Worm (Caenorhabditis elegans) whole organism, early embryonic: ENCODE results near the gene lipl-1.

Experiments
- B0310.2 ChIP-seq: sonication (generic microtip); optimal IDR thresholded peaks from 2 replicates; lab custom pipeline; 2016; ENCODE audit warnings: mild to moderate bottlenecking, missing genetic modification characterization, missing compliant biosample characterization
- F13C5.2 ChIP-seq: sonication (generic microtip); optimal IDR thresholded peaks from 2 replicates; lab custom pipeline; 2017; ENCODE audit warnings: mild to moderate bottlenecking, missing genetic modification characterization, inconsistent platforms, missing compliant biosample characterization
- aly-1 ChIP-seq: sonication (generic microtip); optimal IDR thresholded peaks from 2 replicates; lab custom pipeline; 2016; ENCODE audit warnings: missing genetic modification characterization, missing compliant biosample characterization
- ama-1 ChIP-seq: fragments of 150-350 bp; optimal IDR thresholded peaks from 2 replicates; lab custom pipeline; 2014
- ceh-36 ChIP-seq: sonication (generic microtip); optimal IDR thresholded peaks from 2 replicates; lab custom pipeline; 2016; ENCODE audit warnings: missing genetic modification characterization, inconsistent platforms, missing compliant biosample characterization
- ets-7 ChIP-seq: sonication (generic microtip); optimal IDR thresholded peaks from 2 replicates; lab custom pipeline; 2016; ENCODE audit warnings: missing genotype, missing genetic modification characterization, missing compliant biosample characterization
- flt-1 ChIP-seq: fragments of 200-800 bp; sonication (Bioruptor generic); IDR thresholded peaks from 2 replicates; pipeline ENCODE4 v1.3.6; 2022; ENCODE audit warnings: missing genetic modification characterization, missing compliant biosample characterization
- hmbx-1 ChIP-seq: sonication (generic microtip); optimal IDR thresholded peaks from 2 replicates; lab custom pipeline; 2016; ENCODE audit warnings: mild to moderate bottlenecking, missing genetic modification characterization, missing compliant biosample characterization
- hnd-1 ChIP-seq: sonication (generic microtip); optimal IDR thresholded peaks from 2 replicates; lab custom pipeline; 2016; ENCODE audit warnings: missing genetic modification characterization, missing compliant biosample characterization
- scrt-1 ChIP-seq: fragments of 200-800 bp; sonication (Bioruptor generic); IDR thresholded peaks from 2 replicates; pipeline ENCODE4 v1.3.6; 2022; ENCODE audit warnings: missing genetic modification characterization, missing compliant biosample characterization
- tbx-11 ChIP-seq: fragments of 200-800 bp; sonication (Bioruptor generic); IDR thresholded peaks from 2 replicates; pipeline ENCODE4 v1.3.6; 2022; ENCODE audit warnings: missing genetic modification characterization, missing compliant biosample characterization
- tbx-37 ChIP-seq: fragments of 200-800 bp; sonication (Bioruptor generic); conservative IDR thresholded peaks from 2 replicates; pipeline ENCODE4 v1.3.6; 2022; ENCODE audit warnings: missing genetic modification reagents, missing genetic modification characterization, missing compliant biosample characterization

ce11 chrV:12898583-12899232, 21.1 kb upstream of the lipl-1 start:
- no peak for TF ChIP-seq aly-1 (tag; lab: Kevin White, UChicago)
- TF ChIP-seq scrt-1 (GFP tag; lab: Robert Waterston, UW): no peak
- TF ChIP-seq flt-1: no peak
- TF ChIP-seq tbx-11 (GFP tag; lab: Robert Waterston, UW): no peak
- TF ChIP-seq hmbx-1 (tag; lab: Kevin White, UChicago): no peak
- no peak for TF ChIP-seq F13C5.2 (tag; lab: Kevin White, UChicago)
- no peak for TF ChIP-seq tbx-37 (GFP tag; lab: Robert Waterston, UW)
- TF ChIP-seq ama-1 (lab: Kevin White, UChicago): no peak
- TF ChIP-seq ets-7 (tag; lab: Kevin White, UChicago): no peak
- no peak for TF ChIP-seq hnd-1
- no peak for TF ChIP-seq ceh-36 (tag; lab: Kevin White, UChicago)
- no peak for TF ChIP-seq B0310.2 (tag; lab: Kevin White, UChicago)
